Fruit fly (Drosophila melanogaster): ENCODE results near the gene CG8003.

Gene CG8003

DNA sequence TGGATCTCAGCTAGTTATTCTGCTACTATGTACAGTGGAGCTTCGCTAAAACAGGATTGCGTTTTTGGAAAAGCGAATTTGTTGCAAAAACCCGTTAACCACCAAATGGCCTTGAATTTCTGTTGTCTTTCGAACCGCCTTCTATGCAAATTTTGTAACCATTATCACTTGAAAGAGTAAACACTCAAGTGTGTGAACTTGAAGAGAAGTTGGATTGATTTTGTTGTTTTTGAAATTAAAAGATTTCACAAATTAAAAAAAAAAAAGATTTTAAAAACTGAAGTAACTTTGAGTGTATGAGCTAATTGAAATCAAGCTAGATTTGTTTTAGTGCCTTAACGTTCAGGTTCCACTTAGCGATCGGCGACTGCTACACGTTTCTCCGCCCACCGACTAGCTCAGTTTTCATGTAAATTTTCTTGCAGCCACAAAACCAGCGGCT lies 22.6 kb downstream of the CG8003 start (continued):
- peak; percentile 61 for TF ChIP-seq CG14014 (GFP tag; IDR thresholded peaks at IDR 0.05)
- no peak for TF ChIP-seq fu2 (GFP tag; optimal IDR thresholded peaks at IDR 0.05)
- no peak for TF ChIP-seq gro (GFP tag; optimal IDR thresholded peaks at IDR 0.05)
- TF ChIP-seq Doc2 (GFP tag; IDR thresholded peaks at IDR 0.05), result no peak
- TF ChIP-seq CG32772 (GFP tag; IDR thresholded peaks at IDR 0.05), result peak; percentile 70
- TF ChIP-seq jing (GFP tag; optimal IDR thresholded peaks at IDR 0.05), result peak; percentile 24
- peak; percentile 54 for TF ChIP-seq CG2120 (GFP tag; optimal IDR thresholded peaks at IDR 0.05)
- no peak for TF ChIP-seq trh (GFP tag; optimal IDR thresholded peaks at IDR 0.05)
- peak; percentile 68 for TF ChIP-seq Rx (GFP tag; IDR thresholded peaks at IDR 0.05)
- TF ChIP-seq CG13775 (GFP tag; optimal IDR thresholded peaks at IDR 0.05), result peak; percentile 49
- TF ChIP-seq CHES-1-like (GFP tag; optimal IDR thresholded peaks at IDR 0.05), result peak; percentile 7
- peak; percentile 7 for TF ChIP-seq NC2α (GFP tag; optimal IDR thresholded peaks at IDR 0.05)
- no peak for TF ChIP-seq CrebB (tag; optimal IDR thresholded peaks at IDR 0.05)
- TF ChIP-seq Dip3 (GFP tag; optimal IDR thresholded peaks at IDR 0.05), result peak; percentile 36
- peak; percentile 71; the same call in 2 of the 3 replicates for TF ChIP-seq H15 (GFP tag; IDR thresholded peaks at IDR 0.05)
- TF ChIP-seq her (GFP tag; optimal IDR thresholded peaks at IDR 0.05), result peak; percentile 67
- peak; percentile 58 for TF ChIP-seq CG1233 (GFP tag; optimal IDR thresholded peaks at IDR 0.05)
- TF ChIP-seq gcm2 (GFP tag; optimal IDR thresholded peaks at IDR 0.05), result no peak
- TF ChIP-seq tll (GFP tag; optimal IDR thresholded peaks at IDR 0.05), result no peak
- peak; percentile 6 for TF ChIP-seq vfl (GFP tag; optimal IDR thresholded peaks at IDR 0.05)
- no peak for TF ChIP-seq D (optimal IDR thresholded peaks at IDR 0.05)
- peak; percentile 63 for TF ChIP-seq D (GFP tag; optimal IDR thresholded peaks at IDR 0.05)
- TF ChIP-seq CG11723 (GFP tag; optimal IDR thresholded peaks at IDR 0.05), result peak; percentile 21
- TF ChIP-seq exex (tag; optimal IDR thresholded peaks at IDR 0.05), result no peak
- TF ChIP-seq CG2889 (GFP tag; IDR thresholded peaks at IDR 0.05), result no peak
- peak; percentile 77 for TF ChIP-seq Meics (GFP tag; optimal IDR thresholded peaks at IDR 0.05)
- TF ChIP-seq Deaf1 (tag; optimal IDR thresholded peaks at IDR 0.05), result no peak
- TF ChIP-seq yki (optimal IDR thresholded peaks at IDR 0.05), result no peak
- TF ChIP-seq CG12299 (tag; optimal IDR thresholded peaks at IDR 0.05), result no peak
- peak; percentile 83 for TF ChIP-seq pb (GFP tag; optimal IDR thresholded peaks at IDR 0.05)
- TF ChIP-seq crol (GFP tag; IDR thresholded peaks at IDR 0.05), result no peak
- TF ChIP-seq shn (GFP tag; optimal IDR thresholded peaks at IDR 0.05), result peak; percentile 51
- peak; percentile 85 for TF ChIP-seq Sox100B (GFP tag; optimal IDR thresholded peaks at IDR 0.05)
- TF ChIP-seq CG2199 (GFP tag; IDR thresholded peaks at IDR 0.05), result 0 out of 3 replicates have a peak, but pooled peaks have one; percentile 59
- TF ChIP-seq CG11247 (GFP tag; IDR thresholded peaks at IDR 0.05), result no peak
- TF ChIP-seq CG9817 (tag; optimal IDR thresholded peaks at IDR 0.05), result peak; percentile 65
- TF ChIP-seq CG14965 (GFP tag; optimal IDR thresholded peaks at IDR 0.05; ENCODE audit: borderline replicate concordance), result peak; percentile 16
- TF ChIP-seq CG13424 (tag; optimal IDR thresholded peaks at IDR 0.05), result peak; percentile 59
- TF ChIP-seq mld (GFP tag; IDR thresholded peaks at IDR 0.05; ENCODE audit: partially characterized antibody), result no peak
- peak; percentile 60 for TF ChIP-seq HLH3B (GFP tag; IDR thresholded peaks at IDR 0.05)
- no peak for TF ChIP-seq Hmx (GFP tag; optimal IDR thresholded peaks at IDR 0.05)
- TF ChIP-seq CG12744 (GFP tag; optimal IDR thresholded peaks at IDR 0.05), result peak; percentile 13
- no peak for TF ChIP-seq YL-1 (GFP tag; optimal IDR thresholded peaks at IDR 0.05)
- 0 out of 2 replicates have a peak, but pooled peaks have one; percentile 28 for TF ChIP-seq CG16779 (GFP tag; IDR thresholded peaks at IDR 0.05)
- no peak for TF ChIP-seq Stat92E (GFP tag; optimal IDR thresholded peaks at IDR 0.05)
- no peak for TF ChIP-seq Tbp (GFP tag; optimal IDR thresholded peaks at IDR 0.05)
- no peak for TF ChIP-seq wek (GFP tag; optimal IDR thresholded peaks at IDR 0.05)
- TF ChIP-seq dysf (GFP tag; IDR thresholded peaks at IDR 0.05), result peak; percentile 80
- TF ChIP-seq CG3407 (GFP tag; optimal IDR thresholded peaks at IDR 0.05), result peak; percentile 22
- peak; percentile 83 for TF ChIP-seq Drgx (GFP tag; IDR thresholded peaks at IDR 0.05)
- no peak for TF ChIP-seq fd64A (GFP tag; optimal IDR thresholded peaks at IDR 0.05)
- TF ChIP-seq disco-r (GFP tag; optimal IDR thresholded peaks at IDR 0.05), result peak; percentile 31

Measured in whole organism, embryonic.